Fruit fly (Drosophila melanogaster): ENCODE results near the gene Gr98b.

DNA sequence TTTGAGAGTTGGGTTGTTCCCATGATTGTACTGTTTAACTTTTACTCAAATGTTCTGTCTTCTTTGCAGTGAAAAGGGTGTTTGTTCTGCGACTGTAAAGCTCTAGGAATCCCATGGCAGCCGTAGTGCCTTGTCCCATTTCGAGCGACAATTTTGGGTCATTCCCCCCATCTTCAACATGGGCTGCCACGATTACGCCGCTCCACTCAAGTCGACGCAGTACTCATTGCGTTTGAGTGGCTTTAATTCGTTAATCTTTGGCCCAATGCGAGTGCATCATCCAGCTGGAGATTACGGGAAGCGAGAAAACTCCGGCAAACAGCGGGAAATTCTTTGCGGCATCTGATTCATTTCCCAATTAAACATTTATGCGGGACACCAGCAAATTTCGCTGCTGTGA lies 14.2 kb downstream of the Gr98b start:
- no peak for TF ChIP-seq CG7101 (tag; optimal IDR thresholded peaks at IDR 0.05)
- no peak for TF ChIP-seq CG7045 (GFP tag; optimal IDR thresholded peaks at IDR 0.05)
- TF ChIP-seq CG12768 (GFP tag; optimal IDR thresholded peaks at IDR 0.05): no peak
- no peak for TF ChIP-seq kay (GFP tag; ENCODE audit: borderline replicate concordance)

All from whole organism, adult.